Fruit fly (Drosophila melanogaster) whole organism, wandering third instar larva: ENCODE results near the gene CG13086.

Experiments
- CG32264 ChIP-seq: fragments of 200-800 bp; sonication (Bioruptor generic); optimal IDR thresholded peaks from 2 replicates; lab custom pipeline; 2016; ENCODE audit warnings: missing biosample characterization, missing genetic modification characterization
- Dfd ChIP-seq: fragments of >200 bp; optimal IDR thresholded peaks from 2 replicates; lab custom pipeline; 2017; ENCODE audit warnings: missing biosample characterization, missing genetic modification characterization
- Dif ChIP-seq: fragments of 200-275, 200-300 bp; sonication (Bioruptor generic); optimal IDR thresholded peaks from 2 replicates; lab custom pipeline; 2018; ENCODE audit warnings: missing biosample characterization, missing genetic modification characterization; ENCODE audit not compliant: partially characterized antibody
- GATAd ChIP-seq: sonication (Bioruptor generic); optimal IDR thresholded peaks from 2 replicates; lab custom pipeline; 2016; ENCODE audit warnings: missing biosample characterization, missing genetic modification characterization
- HLH106 ChIP-seq: fragments of 200-800 bp; optimal IDR thresholded peaks from 3 replicates; lab custom pipeline; 2019; ENCODE audit warnings: missing biosample characterization, mild to moderate bottlenecking, missing genetic modification characterization, moderate library complexity
- Hr78 ChIP-seq: fragments of >200 bp; optimal IDR thresholded peaks from 2 replicates; lab custom pipeline; 2017; ENCODE audit warnings: missing biosample characterization, missing genetic modification characterization
- Hr83 ChIP-seq: fragments of 200-300 bp; sonication (Bioruptor generic); optimal IDR thresholded peaks from 2 replicates; lab custom pipeline; 2016; ENCODE audit warnings: missing biosample characterization, mild to moderate bottlenecking, missing genetic modification characterization, moderate library complexity; ENCODE audit not compliant: poor library complexity, severe bottlenecking
- N ChIP-seq: fragments of >200 bp; optimal IDR thresholded peaks from 2 replicates; lab custom pipeline; 2018; ENCODE audit warnings: missing biosample characterization, missing external identifiers, missing genetic modification characterization
- OdsH ChIP-seq: fragments of 200-800 bp; sonication (Bioruptor generic); optimal IDR thresholded peaks from 2 replicates; lab custom pipeline; 2016; ENCODE audit warnings: missing biosample characterization, mild to moderate bottlenecking, missing genetic modification characterization
- Sp1 ChIP-seq: fragments of 200-800 bp; sonication (Bioruptor generic); optimal IDR thresholded peaks from 3 replicates; lab custom pipeline; 2019; ENCODE audit warnings: missing biosample characterization, mild to moderate bottlenecking, missing genetic modification characterization, moderate library complexity
- br ChIP-seq: fragments of 200-800 bp; sonication (Bioruptor generic); optimal IDR thresholded peaks from 2 replicates; lab custom pipeline; 2016; ENCODE audit warnings: missing biosample characterization, missing genetic modification characterization
- ey ChIP-seq: fragments of 200-800 bp; sonication (Bioruptor generic); optimal IDR thresholded peaks from 2 replicates; lab custom pipeline; 2016; ENCODE audit warnings: missing biosample characterization, missing genetic modification characterization
- foxo ChIP-seq, 2 experiments: fragments of 200-800 bp; sonication (Bioruptor generic); optimal IDR thresholded peaks; 2 replicates in 1 of 2; 3 replicates in 1 of 2; lab custom pipeline; 2016 to 2017; ENCODE audit warnings: missing biosample characterization in 2 of 2, missing genetic modification characterization in 2 of 2
- fru ChIP-seq: fragments of 200-800 bp; sonication (Bioruptor generic); optimal IDR thresholded peaks from 3 replicates; lab custom pipeline; 2016; ENCODE audit warnings: missing biosample characterization, mild to moderate bottlenecking, missing genetic modification characterization
- h ChIP-seq: fragments of 200-800 bp; sonication (Bioruptor generic); optimal IDR thresholded peaks from 3 replicates; lab custom pipeline; 2016; ENCODE audit warnings: missing biosample characterization, mild to moderate bottlenecking, missing genetic modification characterization
- lola ChIP-seq: fragments of >200 bp; optimal IDR thresholded peaks from 2 replicates; lab custom pipeline; 2017; ENCODE audit warnings: missing biosample characterization, missing genetic modification characterization
- psq ChIP-seq: fragments of 200-800 bp; sonication (Bioruptor generic); optimal IDR thresholded peaks from 3 replicates; lab custom pipeline; 2017; ENCODE audit warnings: missing biosample characterization, mild to moderate bottlenecking, missing genetic modification characterization, moderate library complexity
- sage ChIP-seq: fragments of 200-800 bp; sonication (Bioruptor generic); optimal IDR thresholded peaks from 2 replicates; lab custom pipeline; 2016; ENCODE audit warnings: missing biosample characterization, mild to moderate bottlenecking, missing genetic modification characterization
- sv ChIP-seq: fragments of 200-800 bp; sonication (Bioruptor generic); optimal IDR thresholded peaks from 3 replicates; lab custom pipeline; 2016; ENCODE audit warnings: missing biosample characterization, missing genetic modification characterization
- tai ChIP-seq: sonication (Bioruptor generic); optimal IDR thresholded peaks from 2 replicates; lab custom pipeline; 2016; ENCODE audit warnings: missing biosample characterization, missing genetic modification characterization
- usp ChIP-seq: fragments of >200 bp; optimal IDR thresholded peaks from 2 replicates; lab custom pipeline; 2017; ENCODE audit warnings: missing biosample characterization, missing genetic modification characterization

Gene CG13086

DNA sequence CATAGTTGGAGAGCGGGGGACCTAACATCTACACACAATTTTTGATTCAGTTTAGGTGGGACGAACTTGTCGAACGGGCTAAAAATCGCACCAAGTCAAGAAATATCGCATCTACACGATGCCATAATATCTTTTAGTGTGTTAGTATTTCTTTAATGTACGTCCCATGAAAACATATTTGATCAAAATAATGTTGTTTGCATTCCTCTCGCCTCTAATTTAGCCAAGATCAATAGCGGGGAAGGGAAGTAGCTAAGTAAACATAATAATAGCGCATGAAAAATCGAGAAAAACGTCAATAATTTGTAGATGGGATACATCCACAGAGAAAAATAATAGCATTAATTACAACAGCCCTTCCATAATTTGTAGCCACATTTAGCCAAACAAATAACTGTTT lies 47.8 kb downstream of the CG13086 start:
- TF ChIP-seq Hr78: no peak
- TF ChIP-seq, all 38 proteins: peak for 0

DNA sequence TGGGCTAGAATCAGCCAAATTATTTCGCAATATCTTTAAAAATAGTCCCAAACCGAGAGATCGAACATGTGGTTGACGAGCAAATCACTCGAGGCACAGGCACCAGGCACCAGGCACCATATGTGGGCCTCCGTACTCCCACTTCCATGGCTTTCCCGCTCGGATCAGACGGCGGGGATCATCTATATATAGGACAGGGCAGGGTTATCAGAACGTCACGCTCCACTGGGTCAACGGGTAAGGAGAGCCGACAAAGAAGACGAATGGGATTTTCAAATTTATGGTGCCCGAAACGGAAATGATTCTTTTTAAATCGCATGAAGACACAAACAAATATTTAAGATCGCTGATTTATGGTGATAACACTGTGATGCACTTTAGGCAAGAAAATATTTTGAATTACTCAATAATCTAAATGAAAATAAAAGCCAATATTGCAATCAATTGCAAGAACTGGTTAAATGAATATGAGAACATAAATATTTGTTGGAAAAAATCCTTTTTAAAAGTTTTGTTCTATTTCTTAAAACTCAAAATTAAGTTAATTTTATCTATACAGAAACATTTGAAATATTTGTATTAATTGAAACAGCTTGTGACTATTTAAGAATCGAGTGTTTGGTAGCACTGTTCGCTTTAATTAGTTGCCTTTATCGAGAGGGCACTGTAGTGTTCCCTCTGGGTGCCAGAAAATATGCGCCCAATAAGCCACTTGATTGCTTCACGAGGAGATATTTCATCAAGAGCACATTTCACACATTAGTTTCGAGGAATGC lies 49.1 kb downstream of the CG13086 start:
- TF ChIP-seq Dif (GFP tag; lab: Kevin White, UChicago): no peak
- no peak for TF ChIP-seq lola
- no peak for TF ChIP-seq sage
- no peak for TF ChIP-seq Hr83 (GFP tag; lab: Kevin White, UChicago)
- TF ChIP-seq sv (GFP tag; lab: Kevin White, UChicago): no peak
- TF ChIP-seq usp (GFP tag; lab: Kevin White, UChicago): no peak
- TF ChIP-seq tai (GFP tag; lab: Kevin White, UChicago): no peak
- TF ChIP-seq Hr78: no peak
- no peak for TF ChIP-seq psq
- TF ChIP-seq CG32264 (GFP tag; lab: Kevin White, UChicago): no peak
- no peak for TF ChIP-seq br (GFP tag; lab: Kevin White, UChicago)
- no peak for TF ChIP-seq GATAd
- no peak for TF ChIP-seq Sp1 (GFP tag; lab: Kevin White, UChicago)
- TF ChIP-seq Dfd (GFP tag; lab: Kevin White, UChicago): no peak
- TF ChIP-seq h (GFP tag; lab: Kevin White, UChicago): no peak
- no peak for TF ChIP-seq ey (GFP tag; lab: Kevin White, UChicago)
- no peak for TF ChIP-seq foxo (GFP tag; optimal IDR thresholded peaks at IDR 0.05; lab: Kevin White, UChicago)
- TF ChIP-seq HLH106 (tag; lab: Kevin White, UChicago): no peak
- no peak for TF ChIP-seq N (GFP tag; lab: Kevin White, UChicago)
- no peak for TF ChIP-seq fru

DNA sequence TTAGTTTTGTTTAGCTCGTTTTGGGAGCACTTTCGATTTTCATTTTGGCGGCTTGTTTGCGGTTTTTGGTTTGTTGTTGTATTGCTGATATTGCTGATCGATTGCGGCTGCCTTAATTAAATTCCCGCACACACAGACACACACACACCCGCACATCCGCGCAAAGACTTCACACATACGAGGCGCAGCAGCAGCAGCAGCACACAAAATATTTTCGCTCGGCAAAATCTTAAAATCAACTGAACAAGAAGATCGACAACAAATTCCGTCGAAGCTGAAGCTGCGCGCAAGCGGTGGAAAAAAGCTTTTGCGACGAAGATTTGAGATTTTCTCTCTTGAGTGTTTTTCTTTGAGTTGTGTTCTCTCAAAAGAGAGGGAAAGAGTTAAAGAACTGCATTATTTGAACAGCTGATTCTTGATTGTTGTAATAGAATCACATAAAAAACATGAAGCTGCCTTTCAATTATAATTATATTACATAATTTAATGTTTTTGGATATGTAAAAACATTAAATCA lies 50.1 kb downstream of the CG13086 start:
- TF ChIP-seq OdsH (GFP tag; lab: Kevin White, UChicago): no peak
- TF ChIP-seq Dfd (GFP tag; lab: Kevin White, UChicago): peak; percentile 76
- TF ChIP-seq N (GFP tag; lab: Kevin White, UChicago): no peak
